Fruit fly (Drosophila melanogaster): ENCODE data around the gene CG7963.

Gene CG7963

DNA sequence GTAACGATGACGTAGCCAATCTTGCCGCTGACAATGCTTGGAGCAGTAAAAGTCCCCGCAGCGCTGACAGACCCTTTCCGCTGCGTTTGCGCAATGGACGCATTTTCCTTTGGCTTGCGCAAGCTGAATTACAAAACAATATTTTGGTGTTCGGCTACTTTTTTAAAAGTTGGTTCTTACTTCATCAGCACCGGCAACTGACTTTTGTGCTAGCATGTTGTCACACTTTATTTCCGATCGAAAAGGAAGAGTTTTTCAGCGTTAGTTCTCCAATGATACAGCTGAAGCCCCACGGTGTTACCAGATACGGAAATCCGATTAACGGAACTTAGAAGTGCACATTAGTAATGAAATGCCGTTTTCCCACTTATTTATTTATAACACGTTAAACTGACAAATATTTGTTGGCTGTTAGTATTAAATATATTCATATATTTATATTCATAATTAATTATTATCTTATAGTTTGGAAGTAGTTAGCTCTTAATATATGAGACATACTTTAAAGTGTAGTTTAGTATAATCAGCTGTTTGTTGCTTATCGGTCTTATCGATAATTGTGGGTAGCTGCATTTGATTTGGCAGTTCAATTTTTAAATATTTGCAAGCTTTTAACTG, at the start of gene CG7963, which contains the start of gene Veneno:
Gene CG7963 (plus strand): TSS at position 568 of the 618 bp plus-strand sequence.
Gene Veneno (minus strand): TSS at position 296 of the 618 bp plus-strand sequence.
- no peak for TF ChIP-seq CG11617 (GFP tag; optimal IDR thresholded peaks at IDR 0.05)
- TF ChIP-seq tj (GFP tag; optimal IDR thresholded peaks at IDR 0.05), result peak; percentile 65
- no peak for TF ChIP-seq kay (GFP tag; ENCODE audit: borderline replicate concordance)
- peak; percentile 4 for TF ChIP-seq bab1 (GFP tag; optimal IDR thresholded peaks at IDR 0.05)
- TF ChIP-seq Mnt (GFP tag; optimal IDR thresholded peaks at IDR 0.05), result no peak
- peak; percentile 68 for TF ChIP-seq ovo (GFP tag; optimal IDR thresholded peaks at IDR 0.05)

DNA sequence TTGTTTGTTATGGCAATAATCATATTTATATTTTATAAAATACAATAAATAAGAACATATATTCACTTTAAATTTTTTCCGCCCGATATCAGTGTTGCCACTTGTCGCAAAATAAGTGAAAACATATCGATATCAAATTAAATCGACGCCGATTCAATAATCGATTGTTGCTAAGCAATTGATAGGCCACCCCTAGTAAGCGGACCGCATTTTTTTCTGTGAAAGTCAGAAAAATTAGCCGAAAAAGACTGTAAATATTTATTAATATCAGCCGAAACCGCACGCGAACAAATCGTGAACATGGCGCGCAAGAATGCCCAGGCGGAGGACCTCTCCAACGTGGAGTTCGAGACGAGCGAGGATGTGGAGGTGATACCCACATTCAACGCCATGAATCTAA, 49.6 kb upstream of the CG7963 start, which contains the start of gene CG7483:
Gene CG7483 (plus strand): TSS at position 171 of the 400 bp plus-strand sequence.
- TF ChIP-seq Mnt (GFP tag; optimal IDR thresholded peaks at IDR 0.05) (peak; percentile 17), bab1 (GFP tag; optimal IDR thresholded peaks at IDR 0.05) (peak; percentile 57), CG14711 (tag; optimal IDR thresholded peaks at IDR 0.05) (peak; percentile 72), tj (GFP tag; optimal IDR thresholded peaks at IDR 0.05) (no peak)

- TF ChIP-seq CG11617 (GFP tag; optimal IDR thresholded peaks at IDR 0.05) (no peak), tj (GFP tag; optimal IDR thresholded peaks at IDR 0.05) (peak; percentile 21), CG7045 (GFP tag; optimal IDR thresholded peaks at IDR 0.05) (no peak), CG7101 (tag; optimal IDR thresholded peaks at IDR 0.05) (no peak), cnc (optimal IDR thresholded peaks at IDR 0.05) (no peak), pad (GFP tag; optimal IDR thresholded peaks at IDR 0.05) (peak; percentile 99), Hr96 (GFP tag; optimal IDR thresholded peaks at IDR 0.05) (no peak), CG5204 (GFP tag; optimal IDR thresholded peaks at IDR 0.05) (no peak), CG14711 (tag; optimal IDR thresholded peaks at IDR 0.05) (no peak), kay (GFP tag; ENCODE audit: borderline replicate concordance) (no peak), Mnt (GFP tag; optimal IDR thresholded peaks at IDR 0.05) (no peak), Crg-1 (GFP tag; optimal IDR thresholded peaks at IDR 0.05) (no peak), CG33017 (tag; optimal IDR thresholded peaks at IDR 0.05) (no peak), CG1620 (GFP tag; optimal IDR thresholded peaks at IDR 0.05) (no peak), cic (GFP tag; optimal IDR thresholded peaks at IDR 0.05) (no peak), bab1 (GFP tag; optimal IDR thresholded peaks at IDR 0.05) (peak; percentile 61), CG12768 (GFP tag; optimal IDR thresholded peaks at IDR 0.05) (no peak), ovo (GFP tag; optimal IDR thresholded peaks at IDR 0.05) (peak; percentile 28)
Observed at dm6 chr3R:8316344-8317105, 46.1 kb upstream of the CG7963 start, which contains the start of gene Coq2. Gene Coq2 (minus strand): TSS chr3R:8316543.

dm6 chr3R:8317215-8317614, 45.4 kb upstream of the CG7963 start, which contains the start of gene Ctr1B:
Gene Ctr1B (plus strand): TSS chr3R:8317612.
- no peak for TF ChIP-seq CG11617 (GFP tag; optimal IDR thresholded peaks at IDR 0.05)
- no peak for TF ChIP-seq bab1 (GFP tag; optimal IDR thresholded peaks at IDR 0.05)
- no peak for TF ChIP-seq pad (GFP tag; optimal IDR thresholded peaks at IDR 0.05)
- no peak for TF ChIP-seq kay (GFP tag; ENCODE audit: borderline replicate concordance)
- TF ChIP-seq CG5204 (GFP tag; optimal IDR thresholded peaks at IDR 0.05), result no peak
- no peak for TF ChIP-seq CG33017 (tag; optimal IDR thresholded peaks at IDR 0.05)
- no peak for TF ChIP-seq CG1620 (GFP tag; optimal IDR thresholded peaks at IDR 0.05)
- no peak for TF ChIP-seq Clk (GFP tag; optimal IDR thresholded peaks at IDR 0.05)
- no peak for TF ChIP-seq Mnt (GFP tag; optimal IDR thresholded peaks at IDR 0.05)
- no peak for TF ChIP-seq ovo (GFP tag; optimal IDR thresholded peaks at IDR 0.05)
- no peak for TF ChIP-seq cnc (optimal IDR thresholded peaks at IDR 0.05)
- TF ChIP-seq Hr96 (GFP tag; optimal IDR thresholded peaks at IDR 0.05), result no peak
- no peak for TF ChIP-seq toe (GFP tag; optimal IDR thresholded peaks at IDR 0.05)
- no peak for TF ChIP-seq CG14711 (tag; optimal IDR thresholded peaks at IDR 0.05)
- TF ChIP-seq CG7045 (GFP tag; optimal IDR thresholded peaks at IDR 0.05), result no peak
- no peak for TF ChIP-seq CG7101 (tag; optimal IDR thresholded peaks at IDR 0.05)
- TF ChIP-seq cic (GFP tag; optimal IDR thresholded peaks at IDR 0.05), result no peak
- no peak for TF ChIP-seq tj (GFP tag; optimal IDR thresholded peaks at IDR 0.05)
- TF ChIP-seq Crg-1 (GFP tag; optimal IDR thresholded peaks at IDR 0.05), result no peak

DNA sequence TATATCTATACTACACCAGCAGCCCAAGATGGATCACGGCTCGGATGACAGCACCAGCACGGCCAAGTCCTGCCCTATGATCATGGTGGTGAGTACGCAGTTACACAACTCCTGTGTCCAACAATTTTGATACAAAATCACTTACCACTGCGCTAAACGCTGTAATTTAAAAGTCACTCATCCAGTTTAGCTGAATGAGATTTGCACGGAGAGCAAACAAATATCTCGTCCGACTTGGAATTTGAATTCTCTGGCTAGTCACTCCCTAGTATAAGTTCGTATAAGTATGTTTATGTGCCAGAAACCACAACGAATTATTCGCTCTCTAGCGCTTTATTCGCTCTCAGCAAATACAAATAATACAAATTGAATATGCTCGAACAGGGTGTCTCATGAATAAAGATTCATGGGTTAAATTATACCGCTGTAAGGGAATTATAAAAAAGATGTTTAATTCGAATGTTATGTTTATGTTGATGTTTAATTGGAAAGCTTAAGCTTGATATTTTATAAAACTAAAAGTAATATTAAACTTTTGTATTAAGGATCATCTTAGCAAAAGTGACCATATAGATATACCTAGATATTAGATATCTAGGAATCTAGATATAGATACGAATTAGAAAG, 44.8 kb upstream of the CG7963 start:
- TF ChIP-seq CG14711 (tag; optimal IDR thresholded peaks at IDR 0.05) (peak; percentile 29), Mnt (GFP tag; optimal IDR thresholded peaks at IDR 0.05) (no peak), Crg-1 (GFP tag; optimal IDR thresholded peaks at IDR 0.05) (no peak), CG33017 (tag; optimal IDR thresholded peaks at IDR 0.05) (peak; percentile 60), cic (GFP tag; optimal IDR thresholded peaks at IDR 0.05) (peak; percentile 37), CG5204 (GFP tag; optimal IDR thresholded peaks at IDR 0.05) (no peak), bab1 (GFP tag; optimal IDR thresholded peaks at IDR 0.05) (no peak), CG7045 (GFP tag; optimal IDR thresholded peaks at IDR 0.05) (peak; percentile 6), ovo (GFP tag; optimal IDR thresholded peaks at IDR 0.05) (no peak), toe (GFP tag; optimal IDR thresholded peaks at IDR 0.05) (no peak), CG1620 (GFP tag; optimal IDR thresholded peaks at IDR 0.05) (no peak), kay (GFP tag; ENCODE audit: borderline replicate concordance) (no peak), CG12768 (GFP tag; optimal IDR thresholded peaks at IDR 0.05) (no peak), pad (GFP tag; optimal IDR thresholded peaks at IDR 0.05) (no peak), tj (GFP tag; optimal IDR thresholded peaks at IDR 0.05) (no peak), Clk (GFP tag; optimal IDR thresholded peaks at IDR 0.05) (no peak), CG11617 (GFP tag; optimal IDR thresholded peaks at IDR 0.05) (no peak), Hr96 (GFP tag; optimal IDR thresholded peaks at IDR 0.05) (no peak), cnc (optimal IDR thresholded peaks at IDR 0.05) (no peak), CG7101 (tag; optimal IDR thresholded peaks at IDR 0.05) (peak; percentile 27)

All from whole organism, adult.